Worm (Caenorhabditis elegans): Measurements from ENCODE around the gene acdh-9.

ce11 chrII:869316-869715, 20.9 kb upstream of the acdh-9 start:
- TF ChIP-seq elt-2 (tag; optimal IDR thresholded peaks at IDR 0.05) (no peak), madf-2 (tag; optimal IDR thresholded peaks at IDR 0.05) (no peak)

All from whole organism, late embryonic.